Fruit fly (Drosophila melanogaster) whole organism, embryonic: ENCODE measurements around the gene CG9471.

Experiments
- ATbp ChIP-seq: fragments of 200-800 bp; sonication (Bioruptor generic); optimal IDR thresholded peaks from 2 replicates; lab custom pipeline; 2017; ENCODE audit warnings: missing biosample characterization, mild to moderate bottlenecking, missing genetic modification characterization, missing genetic modification reagents
- BEAF-32 ChIP-seq: fragments of 200-800 bp; sonication (Bioruptor generic); optimal IDR thresholded peaks from 3 replicates; lab custom pipeline; 2017; ENCODE audit warnings: missing biosample characterization, missing genetic modification characterization, mild to moderate bottlenecking, moderate library complexity, missing genetic modification reagents
- Bdp1 ChIP-seq: fragments of 200-800 bp; sonication (Bioruptor generic); optimal IDR thresholded peaks from 3 replicates; lab custom pipeline; 2016; ENCODE audit warnings: missing biosample characterization, missing genetic modification characterization
- CG10147 ChIP-seq: fragments of 200-800 bp; sonication (Bioruptor generic); optimal IDR thresholded peaks from 2 replicates; lab custom pipeline; 2019; ENCODE audit warnings: missing biosample characterization, mild to moderate bottlenecking, missing genetic modification characterization, moderate library complexity
- CG1024 ChIP-seq: fragments of 200-800 bp; sonication (Bioruptor generic); IDR thresholded peaks from 2 replicates; pipeline ENCODE4 v1.3.6; 2022; ENCODE audit warnings: missing biosample characterization, missing genetic modification characterization
- CG10565 ChIP-seq: fragments of 200-800 bp; sonication (Bioruptor generic); optimal IDR thresholded peaks from 3 replicates; lab custom pipeline; 2016; ENCODE audit warnings: missing biosample characterization, mild to moderate bottlenecking, missing genetic modification characterization
- CG11504 ChIP-seq: fragments of 200-800 bp; sonication (Bioruptor generic); optimal IDR thresholded peaks from 3 replicates; lab custom pipeline; 2019; ENCODE audit warnings: missing biosample characterization, mild to moderate bottlenecking, missing genetic modification characterization, moderate library complexity
- CG12104 ChIP-seq: fragments of 200-800 bp; sonication (Bioruptor generic); optimal IDR thresholded peaks from 3 replicates; lab custom pipeline; 2016; ENCODE audit warnings: missing biosample characterization, missing genetic modification characterization
- CG13296 ChIP-seq: fragments of 200-800 bp; sonication (Bioruptor generic); optimal IDR thresholded peaks from 3 replicates; lab custom pipeline; 2018; ENCODE audit warnings: missing biosample characterization, mild to moderate bottlenecking, missing genetic modification characterization
- CG18764 ChIP-seq: fragments of 200-800 bp; sonication (Bioruptor generic); optimal IDR thresholded peaks from 3 replicates; lab custom pipeline; 2016; ENCODE audit warnings: missing biosample characterization, missing genetic modification characterization
- CG2199 ChIP-seq: fragments of 200-800 bp; sonication (Bioruptor generic); IDR thresholded peaks from 3 replicates; pipeline ENCODE4 v1.3.6; 2022; ENCODE audit warnings: missing biosample characterization, missing genetic modification characterization
- CG31441 ChIP-seq: fragments of 200-800 bp; sonication (Bioruptor generic); IDR thresholded peaks from 2 replicates; pipeline ENCODE4 v1.3.6; 2022; ENCODE audit warnings: missing biosample characterization, missing genetic modification characterization
- CG4282 ChIP-seq: fragments of 200-800 bp; sonication (Bioruptor generic); optimal IDR thresholded peaks from 2 replicates; lab custom pipeline; 2016; ENCODE audit warnings: missing biosample characterization, missing genetic modification characterization
- CG4424 ChIP-seq: fragments of 200-800 bp; sonication (Bioruptor generic); optimal IDR thresholded peaks from 3 replicates; lab custom pipeline; 2016; ENCODE audit warnings: missing biosample characterization, missing genetic modification characterization
- CG6854 ChIP-seq: fragments of 200-800 bp; sonication (Bioruptor generic); optimal IDR thresholded peaks from 3 replicates; lab custom pipeline; 2017; ENCODE audit warnings: missing biosample characterization, mild to moderate bottlenecking, missing genetic modification characterization
- CG7745 ChIP-seq: fragments of 200-800 bp; sonication (Bioruptor generic); optimal IDR thresholded peaks from 2 replicates; lab custom pipeline; 2018; ENCODE audit warnings: missing biosample characterization, mild to moderate bottlenecking, missing genetic modification characterization, moderate library complexity
- CG9817 ChIP-seq: fragments of 200-800 bp; sonication (Bioruptor generic); optimal IDR thresholded peaks from 2 replicates; lab custom pipeline; 2018; ENCODE audit warnings: missing biosample characterization, mild to moderate bottlenecking, missing genetic modification characterization, moderate library complexity
- CoRest ChIP-seq: fragments of 200-800 bp; sonication (Bioruptor generic); optimal IDR thresholded peaks from 3 replicates; lab custom pipeline; 2018; ENCODE audit warnings: missing biosample characterization, mild to moderate bottlenecking, missing genetic modification characterization, moderate library complexity
- Drgx ChIP-seq: fragments of 200-800 bp; sonication (Bioruptor generic); IDR thresholded peaks from 2 replicates; pipeline ENCODE4 v1.3.6; 2022; ENCODE audit warnings: missing biosample characterization, missing genetic modification characterization
- HLH54F ChIP-seq: fragments of 200-800 bp; sonication (Bioruptor generic); optimal IDR thresholded peaks from 3 replicates; lab custom pipeline; 2016; ENCODE audit warnings: missing biosample characterization, missing genetic modification characterization
- Hr39 ChIP-seq: fragments of >200 bp; optimal IDR thresholded peaks from 2 replicates; lab custom pipeline; 2017
- Hr51 ChIP-seq, 2 experiments: fragments of 200-800 bp; sonication (Bioruptor generic); optimal IDR thresholded peaks; 2 replicates in 1 of 2; 3 replicates in 1 of 2; lab custom pipeline; 2016 to 2018; ENCODE audit warnings: missing biosample characterization in 2 of 2, missing genetic modification characterization in 2 of 2, mild to moderate bottlenecking in 1 of 2, moderate library complexity in 1 of 2
- Lpt ChIP-seq: fragments of >200 bp; optimal IDR thresholded peaks from 2 replicates; lab custom pipeline; 2018; ENCODE audit warnings: missing biosample characterization, missing genetic modification characterization
- Neu2 ChIP-seq: fragments of 200-800 bp; sonication (Bioruptor generic); optimal IDR thresholded peaks from 3 replicates; lab custom pipeline; 2016; ENCODE audit warnings: missing biosample characterization, missing genetic modification characterization, borderline replicate concordance
- Nf-YB ChIP-seq: fragments of 200-800 bp; sonication (Bioruptor generic); optimal IDR thresholded peaks from 3 replicates; lab custom pipeline; 2019; ENCODE audit warnings: missing biosample characterization, mild to moderate bottlenecking, missing genetic modification characterization, moderate library complexity
- Nf-YC ChIP-seq: fragments of 200-800 bp; optimal IDR thresholded peaks from 3 replicates; lab custom pipeline; 2019; ENCODE audit warnings: missing biosample characterization, mild to moderate bottlenecking, missing genetic modification characterization, moderate library complexity
- Opbp ChIP-seq: fragments of 200-800 bp; sonication (Bioruptor generic); IDR thresholded peaks from 3 replicates; pipeline ENCODE4 v1.3.6; 2022; ENCODE audit warnings: missing biosample characterization, missing genetic modification characterization; ENCODE audit not compliant: partially characterized antibody
- Rx ChIP-seq: fragments of 200-800 bp; sonication (Bioruptor generic); IDR thresholded peaks from 2 replicates; pipeline ENCODE4 v1.3.6; 2022; ENCODE audit warnings: missing biosample characterization, missing genetic modification characterization
- Sox102F ChIP-seq: fragments of 200-800 bp; sonication (Bioruptor generic); optimal IDR thresholded peaks from 2 replicates; lab custom pipeline; 2018; ENCODE audit warnings: missing biosample characterization, mild to moderate bottlenecking, missing genetic modification characterization, moderate library complexity
- ase ChIP-seq: fragments of 200-800 bp; sonication (Bioruptor generic); IDR thresholded peaks from 3 replicates; pipeline ENCODE4 v1.3.6; 2022; ENCODE audit warnings: missing biosample characterization, missing genetic modification characterization
- bigmax ChIP-seq: fragments of 200-800 bp; sonication (Bioruptor generic); optimal IDR thresholded peaks from 2 replicates; lab custom pipeline; 2018; ENCODE audit warnings: missing biosample characterization, mild to moderate bottlenecking, missing genetic modification characterization
- cas ChIP-seq: fragments of 200-800 bp; sonication (Bioruptor generic); IDR thresholded peaks from 2 replicates; pipeline ENCODE4 v1.3.6; 2022; ENCODE audit warnings: missing biosample characterization, missing genetic modification characterization
- corto ChIP-seq: fragments of 200-800 bp; sonication (Bioruptor generic); optimal IDR thresholded peaks from 2 replicates; lab custom pipeline; 2016; ENCODE audit warnings: missing biosample characterization, mild to moderate bottlenecking, missing genetic modification characterization, moderate library complexity
- crol ChIP-seq: fragments of 200-800 bp; sonication (Bioruptor generic); IDR thresholded peaks from 2 replicates; pipeline ENCODE4 v1.3.6; 2022; ENCODE audit warnings: missing biosample characterization, missing genetic modification characterization
- dmrt11E ChIP-seq: fragments of 200-800 bp; sonication (Bioruptor generic); optimal IDR thresholded peaks from 3 replicates; lab custom pipeline; 2018; ENCODE audit warnings: missing biosample characterization, mild to moderate bottlenecking, missing genetic modification characterization, moderate library complexity
- esg ChIP-seq: fragments of 200-800 bp; sonication (Bioruptor generic); conservative IDR thresholded peaks from 2 replicates; pipeline ENCODE4 v1.3.6; 2022; ENCODE audit warnings: missing biosample characterization, missing genetic modification characterization
- gce ChIP-seq: fragments of 200-800 bp; sonication (Bioruptor generic); IDR thresholded peaks from 3 replicates; pipeline ENCODE4 v1.3.6; 2022; ENCODE audit warnings: missing biosample characterization, missing genetic modification characterization
- hkb ChIP-seq, 2 experiments: fragments of 200-800 bp in 1 of 2; fragments of >200 bp in 1 of 2; sonication (Bioruptor generic) in 1 of 2; IDR thresholded peaks in 1 of 2; optimal IDR thresholded peaks in 1 of 2; 2 replicates each; pipeline versions ENCODE4 v1.3.6 to Lab custom; 2017 to 2022; ENCODE audit warnings: missing biosample characterization in 1 of 2, missing genetic modification characterization in 1 of 2
- lbe ChIP-seq: fragments of 200-800 bp; sonication (Bioruptor generic); optimal IDR thresholded peaks from 2 replicates; lab custom pipeline; 2016; ENCODE audit warnings: missing biosample characterization, mild to moderate bottlenecking, missing genetic modification characterization
- odd ChIP-seq: fragments of 200-800 bp; sonication (Bioruptor generic); optimal IDR thresholded peaks from 2 replicates; lab custom pipeline; 2017; ENCODE audit warnings: missing biosample characterization, mild to moderate bottlenecking, missing genetic modification characterization
- pb ChIP-seq: fragments of 200-800 bp; sonication (Bioruptor generic); optimal IDR thresholded peaks from 3 replicates; lab custom pipeline; 2016; ENCODE audit warnings: missing biosample characterization, missing genetic modification characterization
- phol ChIP-seq: fragments of 200-800 bp; sonication (Bioruptor generic); optimal IDR thresholded peaks from 3 replicates; lab custom pipeline; 2018; ENCODE audit warnings: missing biosample characterization, mild to moderate bottlenecking, missing genetic modification characterization, moderate library complexity
- pum ChIP-seq: fragments of 200-800 bp; sonication (Bioruptor generic); optimal IDR thresholded peaks from 2 replicates; lab custom pipeline; 2016; ENCODE audit warnings: missing biosample characterization, missing genetic modification characterization
- pzg ChIP-seq: fragments of 200-800 bp; sonication (Bioruptor generic); optimal IDR thresholded peaks from 3 replicates; lab custom pipeline; 2018; ENCODE audit warnings: missing biosample characterization, mild to moderate bottlenecking, missing genetic modification characterization, moderate library complexity
- sima ChIP-seq: fragments of 200-800 bp; sonication (Bioruptor generic); optimal IDR thresholded peaks from 2 replicates; lab custom pipeline; 2016; ENCODE audit warnings: missing biosample characterization, missing genetic modification characterization
- tna ChIP-seq: fragments of 200-800 bp; sonication (Bioruptor generic); IDR thresholded peaks from 2 replicates; pipeline ENCODE4 v1.3.6; 2022; ENCODE audit warnings: missing biosample characterization, missing genetic modification characterization; ENCODE audit not compliant: partially characterized antibody
- trem ChIP-seq: fragments of 200-800 bp; optimal IDR thresholded peaks from 3 replicates; lab custom pipeline; 2019; ENCODE audit warnings: missing biosample characterization, mild to moderate bottlenecking, missing genetic modification characterization, moderate library complexity
- wek ChIP-seq: fragments of 200-800 bp; sonication (Bioruptor generic); optimal IDR thresholded peaks from 3 replicates; lab custom pipeline; 2018; ENCODE audit warnings: missing biosample characterization, mild to moderate bottlenecking, missing genetic modification characterization, moderate library complexity
- yki ChIP-seq: fragments of >200 bp; optimal IDR thresholded peaks from 3 replicates; lab custom pipeline; 2018

The CG9471 gene

DNA sequence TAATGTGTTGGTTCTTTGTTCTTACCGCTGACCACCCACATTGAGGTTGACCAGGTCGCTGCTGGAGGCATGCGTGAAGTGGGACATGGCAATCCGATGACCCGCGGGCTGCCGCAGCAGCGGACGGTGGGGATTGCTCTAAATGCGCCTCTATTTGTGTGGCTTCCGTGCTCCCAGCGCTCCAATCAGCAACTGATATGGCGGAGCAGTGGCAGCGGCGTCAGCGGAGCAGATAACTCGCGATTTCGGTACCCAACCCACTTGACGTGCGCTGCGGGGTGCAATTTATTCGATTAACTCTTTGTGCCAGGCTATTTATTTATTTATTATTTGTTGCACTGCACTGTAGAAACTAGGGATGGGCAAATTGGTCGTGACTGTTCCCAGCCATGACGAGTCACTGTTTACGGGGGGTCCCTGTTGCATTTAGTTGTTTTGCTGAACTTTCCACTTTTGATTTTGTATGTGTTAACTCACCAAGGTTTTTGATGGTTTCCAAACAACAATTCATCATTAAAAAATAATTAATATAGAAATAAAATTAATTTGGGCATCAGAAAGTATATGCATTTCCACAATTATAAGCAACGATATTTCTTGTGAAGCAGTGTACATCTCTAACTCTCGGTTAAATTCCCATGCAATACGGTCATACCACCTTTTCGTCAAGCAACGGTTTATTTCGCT lies 29.4 kb upstream of the CG9471 start, which contains the start of the genes CG9467 and CG8526 (continued):
- TF ChIP-seq Drgx (no peak), CG4424 (GFP tag; lab: Kevin White, UChicago) (peak; percentile 76), CG7745 (tag; lab: Kevin White, UChicago) (no peak), crol (GFP tag; lab: Robert Waterston, UW) (peak; percentile 24; the same call in 1 of the 2 replicates), CG6854 (GFP tag; lab: Kevin White, UChicago) (no peak), tna (GFP tag; lab: Robert Waterston, UW) (no peak; the same call in 1 of the 2 replicates), CoRest (tag; lab: Kevin White, UChicago) (peak; percentile 89), dmrt11E (tag; lab: Kevin White, UChicago) (peak; percentile 71), CG9817 (tag; lab: Kevin White, UChicago) (peak; percentile 83), Sox102F (GFP tag; lab: Kevin White, UChicago) (no peak), pb (no peak), CG13296 (no peak), Hr51 (GFP tag; optimal IDR thresholded peaks at IDR 0.05; lab: Kevin White, UChicago) (no peak), yki (no peak), HLH54F (GFP tag; lab: Kevin White, UChicago) (peak; percentile 30), lbe (GFP tag; lab: Kevin White, UChicago) (peak; percentile 65), CG10565 (GFP tag; lab: Kevin White, UChicago) (no peak), wek (GFP tag; lab: Kevin White, UChicago) (no peak), CG18764 (GFP tag; lab: Kevin White, UChicago) (no peak), Nf-YB (GFP tag; lab: Kevin White, UChicago) (no peak), Rx (GFP tag; lab: Robert Waterston, UW) (no peak), Hr39 (lab: Kevin White, UChicago) (no peak), esg (GFP tag; lab: Robert Waterston, UW) (peak; percentile 46; the same call in 1 of the 2 replicates), pzg (GFP tag; lab: Kevin White, UChicago) (peak; percentile 58), BEAF-32 (GFP tag; lab: Kevin White, UChicago) (peak; percentile 89), CG12104 (GFP tag; lab: Kevin White, UChicago) (peak; percentile 58), gce (no peak), Bdp1 (peak; percentile 15), sima (no peak), cas (no peak), ATbp (GFP tag; lab: Kevin White, UChicago) (no peak), Neu2 (GFP tag; lab: Kevin White, UChicago) (no peak), CG1024 (GFP tag; lab: Robert Waterston, UW) (no peak), CG11504 (tag; lab: Kevin White, UChicago) (no peak), CG4282 (GFP tag; lab: Kevin White, UChicago) (no peak), Nf-YC (peak; percentile 75), bigmax (GFP tag; lab: Kevin White, UChicago) (no peak), Lpt (no peak), CG10147 (peak; percentile 78), odd (GFP tag; lab: Kevin White, UChicago) (no peak), ase (GFP tag; lab: Robert Waterston, UW) (0 out of 3 replicates have a peak, but pooled peaks have one; percentile 51), hkb (optimal IDR thresholded peaks at IDR 0.05; lab: Kevin White, UChicago) (no peak), hkb (GFP tag; IDR thresholded peaks at IDR 0.05; lab: Robert Waterston, UW) (no peak), pum (peak; percentile 15), corto (GFP tag; lab: Kevin White, UChicago) (no peak), phol (peak; percentile 83), trem (tag; lab: Kevin White, UChicago) (peak; percentile 79), Opbp (peak; percentile 35; the same call in 1 of the 3 replicates), CG2199 (GFP tag; lab: Robert Waterston, UW) (no peak), CG31441 (GFP tag; lab: Robert Waterston, UW) (peak; percentile 97)
